Worm (Caenorhabditis elegans) whole organism, L1 larva: ENCODE measurements around the gene T04H1.12.

Source experiments
- C16A3.4 ChIP-seq: fragments of 150-350 bp; optimal IDR thresholded peaks from 2 replicates; lab custom pipeline; 2014; ENCODE audit warnings: missing biosample characterization, missing genetic modification characterization
- C34B4.2 ChIP-seq: sonication (generic microtip); optimal IDR thresholded peaks from 2 replicates; lab custom pipeline; 2017; ENCODE audit warnings: mild to moderate bottlenecking, missing genetic modification characterization, missing compliant biosample characterization
- Y116A8C.19 ChIP-seq: sonication (generic microtip); optimal IDR thresholded peaks from 2 replicates; lab custom pipeline; 2016; ENCODE audit warnings: missing compliant biosample characterization, missing genetic modification characterization, borderline replicate concordance
- aha-1 ChIP-seq: fragments of 150-350 bp; optimal IDR thresholded peaks from 2 replicates; lab custom pipeline; 2014; ENCODE audit warnings: missing biosample characterization, missing genetic modification characterization
- aly-2 ChIP-seq: fragments of 150-350 bp; optimal IDR thresholded peaks from 2 replicates; lab custom pipeline; 2014; ENCODE audit warnings: missing biosample characterization, missing genetic modification characterization
- blmp-1 ChIP-seq: fragments of 150-350 bp; optimal IDR thresholded peaks from 2 replicates; lab custom pipeline; 2014; ENCODE audit warnings: missing biosample characterization, missing genetic modification characterization
- ceh-82 ChIP-seq, 3 experiments: fragments of 150-350 bp in 1 of 3; sonication (generic microtip) in 2 of 3; optimal IDR thresholded peaks; 2 replicates each; lab custom pipeline; 2014 to 2017; ENCODE audit warnings: missing biosample characterization in 3 of 3, missing genetic modification characterization in 3 of 3
- ceh-90 ChIP-seq: sonication (generic microtip); optimal IDR thresholded peaks from 2 replicates; lab custom pipeline; 2016; ENCODE audit warnings: missing genetic modification characterization, missing compliant biosample characterization
- ces-1 ChIP-seq: fragments of 150-350 bp; optimal IDR thresholded peaks from 2 replicates; lab custom pipeline; 2014; ENCODE audit warnings: missing biosample characterization, missing genetic modification reagents, missing genetic modification characterization
- dpl-1 ChIP-seq, 3 experiments: fragments of 150-350 bp in 2 of 3; sonication (generic microtip) in 1 of 3; optimal IDR thresholded peaks; 2 replicates each; lab custom pipeline; 2014 to 2017; ENCODE audit warnings: missing biosample characterization in 3 of 3, missing genetic modification characterization in 3 of 3, missing genetic modification reagents in 3 of 3
- efl-1 ChIP-seq, 4 experiments: fragments of 150-350 bp; optimal IDR thresholded peaks in 3 of 4; peaks in 1 of 4; 1 replicate in 1 of 4; 2 replicates in 3 of 4; lab custom pipeline; 2014; ENCODE audit warnings: missing biosample characterization in 2 of 4, missing genetic modification characterization in 2 of 4, missing genetic modification reagents in 2 of 4
- egl-13 ChIP-seq: sonication (generic microtip); optimal IDR thresholded peaks from 2 replicates; lab custom pipeline; 2016; ENCODE audit warnings: missing genotype, missing genetic modification reagents, missing genetic modification characterization, missing compliant biosample characterization
- elt-3 ChIP-seq, 6 experiments: fragments of 150-350 bp in 1 of 6; sonication (generic microtip); optimal IDR thresholded peaks; 2 replicates each; lab custom pipeline; 2017 to 2018; ENCODE audit warnings: missing biosample characterization in 6 of 6, missing genetic modification characterization in 6 of 6, inconsistent platforms in 1 of 6
- fkh-8 ChIP-seq: sonication (generic microtip); optimal IDR thresholded peaks from 2 replicates; lab custom pipeline; 2016; ENCODE audit warnings: mild to moderate bottlenecking, missing genetic modification characterization, missing compliant biosample characterization
- grh-1 ChIP-seq: fragments of 200-800 bp; sonication (Bioruptor generic); IDR thresholded peaks from 2 replicates; pipeline ENCODE4 v1.3.6; 2022; ENCODE audit warnings: missing genetic modification reagents, missing genetic modification characterization, missing compliant biosample characterization
- hpl-2 ChIP-seq: fragments of 150-350 bp; optimal IDR thresholded peaks from 2 replicates; lab custom pipeline; 2014; ENCODE audit warnings: missing biosample characterization, missing genetic modification reagents, missing genetic modification characterization
- irx-1 ChIP-seq: sonication (generic microtip); optimal IDR thresholded peaks from 2 replicates; lab custom pipeline; 2016; ENCODE audit warnings: missing genetic modification characterization, missing compliant biosample characterization
- jun-1 ChIP-seq: fragments of 150-350 bp; optimal IDR thresholded peaks from 2 replicates; lab custom pipeline; 2014; ENCODE audit warnings: missing biosample characterization, missing genetic modification reagents, missing genetic modification characterization
- lin-14 ChIP-seq: fragments of 200-800 bp; sonication (Bioruptor generic); optimal IDR thresholded peaks from 2 replicates; lab custom pipeline; 2018; ENCODE audit warnings: mild to moderate bottlenecking, missing genetic modification characterization, moderate library complexity, missing compliant biosample characterization
- lin-15B ChIP-seq: fragments of 150-350 bp; sonication (generic microtip); optimal IDR thresholded peaks from 3 replicates; lab custom pipeline; 2014; ENCODE audit warnings: missing biosample characterization, missing genetic modification characterization
- lin-35 ChIP-seq, 2 experiments: fragments of 150-350 bp; optimal IDR thresholded peaks; 2 replicates each; lab custom pipeline; 2014; ENCODE audit warnings: missing biosample characterization in 2 of 2, missing genetic modification characterization in 2 of 2, missing genetic modification reagents in 2 of 2
- lin-39 ChIP-seq: fragments of 150-350 bp; optimal IDR thresholded peaks from 2 replicates; lab custom pipeline; 2014; ENCODE audit warnings: missing biosample characterization, missing genetic modification reagents, missing genetic modification characterization
- lsy-2 ChIP-seq, 2 experiments: fragments of 150-350 bp; optimal IDR thresholded peaks; 2 replicates each; lab custom pipeline; 2014; ENCODE audit warnings: missing biosample characterization in 2 of 2, missing genetic modification characterization in 2 of 2
- mdl-1 ChIP-seq, 2 experiments: fragments of 150-350 bp; optimal IDR thresholded peaks; 2 replicates each; lab custom pipeline; 2014 to 2017; ENCODE audit warnings: missing biosample characterization in 2 of 2, missing genetic modification characterization in 2 of 2, inconsistent platforms in 1 of 2
- mef-2 ChIP-seq: fragments of 150-350 bp; optimal IDR thresholded peaks from 2 replicates; lab custom pipeline; 2014; ENCODE audit warnings: missing biosample characterization, missing genetic modification characterization
- mep-1 ChIP-seq: fragments of 150-350 bp; optimal IDR thresholded peaks from 2 replicates; lab custom pipeline; 2014; ENCODE audit warnings: missing biosample characterization, missing genetic modification characterization
- nhr-12 ChIP-seq: sonication (generic microtip); optimal IDR thresholded peaks from 2 replicates; lab custom pipeline; 2017; ENCODE audit warnings: missing biosample characterization, missing genetic modification characterization
- nhr-47 ChIP-seq: sonication (generic microtip); optimal IDR thresholded peaks from 2 replicates; lab custom pipeline; 2016; ENCODE audit warnings: mild to moderate bottlenecking, missing genetic modification characterization, moderate library complexity, missing compliant biosample characterization
- nhr-71 ChIP-seq: sonication (generic microtip); optimal IDR thresholded peaks from 2 replicates; lab custom pipeline; 2016; ENCODE audit warnings: mild to moderate bottlenecking, missing genetic modification characterization, moderate library complexity, missing compliant biosample characterization
- nhr-76 ChIP-seq: sonication (generic microtip); optimal IDR thresholded peaks from 2 replicates; lab custom pipeline; 2017; ENCODE audit warnings: missing biosample characterization, missing genetic modification characterization
- pax-3 ChIP-seq: fragments of 200-800 bp; sonication (Bioruptor generic); optimal IDR thresholded peaks from 2 replicates; lab custom pipeline; 2018; ENCODE audit warnings: mild to moderate bottlenecking, missing genetic modification characterization, moderate library complexity, missing compliant biosample characterization
- pqm-1 ChIP-seq: sonication (generic microtip); optimal IDR thresholded peaks from 3 replicates; lab custom pipeline; 2017; ENCODE audit warnings: missing biosample characterization, missing genetic modification characterization
- skn-1 ChIP-seq: fragments of 150-350 bp; optimal IDR thresholded peaks from 2 replicates; lab custom pipeline; 2014; ENCODE audit warnings: missing biosample characterization, missing genetic modification characterization
- snu-23 ChIP-seq: sonication (generic microtip); optimal IDR thresholded peaks from 2 replicates; lab custom pipeline; 2016; ENCODE audit warnings: missing genetic modification characterization, missing compliant biosample characterization
- sox-4 ChIP-seq: sonication (generic microtip); optimal IDR thresholded peaks from 2 replicates; lab custom pipeline; 2016; ENCODE audit warnings: missing genetic modification characterization, missing compliant biosample characterization
- sptf-1 ChIP-seq: fragments of 150-350 bp; optimal IDR thresholded peaks from 2 replicates; lab custom pipeline; 2014; ENCODE audit warnings: missing biosample characterization, missing genetic modification characterization
- swsn-7 ChIP-seq: sonication (generic microtip); optimal IDR thresholded peaks from 2 replicates; lab custom pipeline; 2016; ENCODE audit warnings: missing genetic modification characterization, missing compliant biosample characterization
- tbx-2 ChIP-seq: sonication (generic microtip); optimal IDR thresholded peaks from 2 replicates; lab custom pipeline; 2016; ENCODE audit warnings: missing genetic modification characterization, missing compliant biosample characterization
- unc-30 ChIP-seq: sonication (generic microtip); optimal IDR thresholded peaks from 2 replicates; lab custom pipeline; 2017; ENCODE audit warnings: missing biosample characterization, missing genetic modification characterization
- unc-98 ChIP-seq: fragments of 200-800 bp; sonication (Bioruptor generic); IDR thresholded peaks from 2 replicates; pipeline ENCODE4 v1.3.6; 2022; ENCODE audit warnings: missing genetic modification characterization, missing compliant biosample characterization
- vab-15 ChIP-seq: sonication (generic microtip); optimal IDR thresholded peaks from 2 replicates; lab custom pipeline; 2017; ENCODE audit warnings: missing genotype, mild to moderate bottlenecking, missing genetic modification characterization, missing compliant biosample characterization

Gene T04H1.12

DNA sequence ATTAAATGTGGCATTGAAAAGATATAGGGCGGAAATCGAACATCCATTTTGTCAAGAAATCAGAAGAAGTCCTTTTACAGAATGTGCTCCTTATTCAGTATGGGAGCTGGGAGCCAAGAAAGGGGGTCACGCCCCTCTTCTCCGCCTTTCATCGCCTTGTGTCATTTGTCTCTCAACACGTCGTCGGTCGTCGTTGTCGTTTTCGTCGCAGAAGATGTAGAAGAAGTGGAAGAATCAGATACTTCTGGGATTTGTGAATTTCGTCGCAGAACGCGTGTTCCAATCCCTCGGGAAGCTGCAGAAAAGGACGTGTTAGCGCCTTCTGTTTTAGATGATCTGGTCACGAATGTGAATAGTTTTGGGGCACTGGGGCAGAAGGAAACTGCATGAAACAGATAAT, 21.5 kb downstream of the T04H1.12 start, which contains the start of gene bnc-1:
bnc-1 (minus strand) TSS at position 101 of the 400 bp plus-strand sequence.
- no peak for TF ChIP-seq sptf-1 (tag; lab: Kevin White, UChicago)
- TF ChIP-seq lin-39 (tag; lab: Kevin White, UChicago), result no peak
- TF ChIP-seq Y116A8C.19 (tag; lab: Kevin White, UChicago), result no peak
- TF ChIP-seq aly-2 (tag; lab: Kevin White, UChicago), result no peak
- TF ChIP-seq fkh-8 (tag; lab: Kevin White, UChicago), result no peak
- no peak for TF ChIP-seq ceh-90 (tag; lab: Kevin White, UChicago)
- TF ChIP-seq tbx-2 (tag; lab: Kevin White, UChicago), result no peak
- TF ChIP-seq vab-15 (tag; lab: Kevin White, UChicago), result no peak
- no peak for TF ChIP-seq lin-15B (tag; lab: Kevin White, UChicago)
- TF ChIP-seq jun-1, result no peak
- no peak for TF ChIP-seq egl-13 (tag; lab: Kevin White, UChicago)
- TF ChIP-seq dpl-1 (GFP tag; optimal IDR thresholded peaks at IDR 0.05; lab: Kevin White, UChicago), result no peak
- no peak for TF ChIP-seq C34B4.2
- no peak for TF ChIP-seq nhr-12 (tag; lab: Kevin White, UChicago)
- TF ChIP-seq irx-1 (tag; lab: Kevin White, UChicago), result no peak
- TF ChIP-seq, all 84 proteins: peak for 0

DNA sequence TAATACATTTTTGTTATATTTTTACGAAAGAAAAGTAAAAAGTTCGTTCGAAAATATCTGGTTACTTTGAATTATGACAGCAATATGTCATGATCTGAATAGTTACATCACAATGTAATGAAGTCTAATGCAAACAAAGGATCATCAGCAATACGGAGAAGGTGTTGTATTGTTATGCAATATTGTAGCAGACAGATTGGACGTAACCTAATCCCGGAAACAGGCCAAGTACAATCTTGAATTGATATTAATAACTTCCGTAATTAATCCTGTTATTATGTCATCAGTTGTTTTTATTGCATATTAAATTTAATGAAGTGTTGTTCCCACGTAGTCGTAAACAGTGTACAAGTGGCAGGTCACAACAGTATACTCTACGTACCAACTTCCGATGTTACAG, 26.1 kb downstream of the T04H1.12 start:
- TF ChIP-seq egl-13 (tag; lab: Kevin White, UChicago) (no peak), ceh-90 (tag; lab: Kevin White, UChicago) (no peak)

DNA sequence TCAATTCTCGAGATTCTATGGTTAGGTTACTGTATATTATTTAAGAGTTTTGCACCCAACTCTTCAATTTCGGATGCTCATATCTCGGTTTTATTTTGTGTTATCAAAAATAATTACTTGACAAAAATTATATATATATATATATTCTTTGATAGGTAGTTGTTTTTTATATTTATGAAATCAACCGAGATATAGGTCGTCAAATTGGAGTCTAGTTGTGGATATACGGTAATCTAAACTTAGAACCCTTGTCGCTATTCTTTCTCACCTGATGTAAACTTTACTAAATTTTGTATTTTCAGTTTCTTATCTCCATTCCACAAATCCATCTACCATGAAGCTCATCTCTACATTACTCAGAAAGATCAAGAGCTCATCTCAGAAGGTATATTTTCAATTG, 27.7 kb downstream of the T04H1.12 start, which contains the start of gene F55C5.10:
F55C5.10 (plus strand) TSS at position 301 of the 400 bp plus-strand sequence.
- no peak for TF ChIP-seq lin-39 (tag; lab: Kevin White, UChicago)
- no peak for TF ChIP-seq mef-2
- no peak for TF ChIP-seq mdl-1 (tag; optimal IDR thresholded peaks at IDR 0.05; lab: Kevin White, UChicago)
- TF ChIP-seq skn-1 (tag; lab: Kevin White, UChicago), result no peak
- no peak for TF ChIP-seq irx-1 (tag; lab: Kevin White, UChicago)
- no peak for TF ChIP-seq pax-3 (tag; lab: Kevin White, UChicago)
- TF ChIP-seq elt-3 (tag; optimal IDR thresholded peaks at IDR 0.05; lab: Kevin White, UChicago), result no peak
- TF ChIP-seq nhr-47, result no peak
- no peak for TF ChIP-seq aha-1 (tag; lab: Kevin White, UChicago)
- TF ChIP-seq grh-1 (GFP tag; lab: Robert Waterston, UW), result no peak
- no peak for TF ChIP-seq ces-1 (GFP tag; lab: Kevin White, UChicago)
- TF ChIP-seq, all 84 proteins: peak for 0

ce11 chrV:12287667-12288066, 32.2 kb downstream of the T04H1.12 start:
- no peak for TF ChIP-seq nhr-76
- peak; percentile 67 for TF ChIP-seq lin-14
- TF ChIP-seq lsy-2 (tag; optimal IDR thresholded peaks at IDR 0.05; lab: Kevin White, UChicago), result peak in 1 of 2 experiments; percentile 34
- peak in 1 of 2 experiments; percentile 2 for TF ChIP-seq lin-35 (GFP tag; optimal IDR thresholded peaks at IDR 0.05; lab: Kevin White, UChicago)
- peak in 1 of 3 experiments; percentile 13 for TF ChIP-seq ceh-82 (tag; optimal IDR thresholded peaks at IDR 0.05; lab: Kevin White, UChicago)
- TF ChIP-seq efl-1 (optimal IDR thresholded peaks at IDR 0.05; lab: Kevin White, UChicago), result no peak
- TF ChIP-seq efl-1 (GFP tag; optimal IDR thresholded peaks at IDR 0.05 in 1 of 2; lab: Kevin White, UChicago), result peak in 1 of 2 experiments; percentile 22

DNA sequence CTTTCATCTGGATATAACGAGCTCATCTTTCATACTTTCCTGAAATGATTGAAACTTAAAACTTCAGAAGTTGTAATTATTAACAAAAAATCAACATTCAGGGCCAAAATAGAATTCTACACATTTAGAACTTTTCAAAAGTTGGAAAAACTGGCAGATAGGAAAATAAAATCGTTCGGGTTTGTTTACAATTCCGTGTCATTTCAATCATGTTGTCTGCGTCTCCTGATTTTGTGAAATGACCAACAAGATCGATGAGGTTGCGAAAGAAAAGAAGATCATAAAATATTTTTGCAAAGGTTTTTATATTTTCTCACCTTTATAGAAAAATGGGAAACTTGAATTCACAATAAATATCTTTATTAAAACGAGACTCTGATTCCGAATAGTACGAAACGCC, 33.1 kb downstream of the T04H1.12 start, which contains the start of gene rskd-1:
rskd-1 (minus strand) TSS at position 39 of the 400 bp plus-strand sequence.
- TF ChIP-seq dpl-1 (GFP tag; optimal IDR thresholded peaks at IDR 0.05; lab: Kevin White, UChicago) (peak in 2 of 3 experiments; percentile 13 to 28), unc-98 (no peak), efl-1 (optimal IDR thresholded peaks at IDR 0.05; lab: Kevin White, UChicago) (peak in 1 of 2 experiments; percentile 31), efl-1 (GFP tag; optimal IDR thresholded peaks at IDR 0.05 in 1 of 2; lab: Kevin White, UChicago) (peak; percentile 24 to 76), lin-39 (tag; lab: Kevin White, UChicago) (no peak), mep-1 (peak; percentile 47), skn-1 (tag; lab: Kevin White, UChicago) (peak; percentile 6), aly-2 (tag; lab: Kevin White, UChicago) (no peak), hpl-2 (GFP tag; lab: Kevin White, UChicago) (no peak), nhr-71 (tag; lab: Kevin White, UChicago) (peak; percentile 6), unc-30 (tag; lab: Kevin White, UChicago) (no peak), mef-2 (no peak), swsn-7 (tag; lab: Kevin White, UChicago) (no peak), lsy-2 (tag; optimal IDR thresholded peaks at IDR 0.05; lab: Kevin White, UChicago) (peak in 1 of 2 experiments; percentile 35), nhr-47 (no peak), pqm-1 (tag; lab: Kevin White, UChicago) (no peak), sox-4 (tag; lab: Kevin White, UChicago) (no peak), C16A3.4 (tag; lab: Kevin White, UChicago) (peak; percentile 39), lin-35 (GFP tag; optimal IDR thresholded peaks at IDR 0.05; lab: Kevin White, UChicago) (peak in 1 of 2 experiments; percentile 14), snu-23 (GFP tag; lab: Kevin White, UChicago) (peak; percentile 29), lin-14 (peak; percentile 53), blmp-1 (tag; lab: Kevin White, UChicago) (peak; percentile 36)
- TF ChIP-seq, all 84 proteins: peak for 11
